Worm (Caenorhabditis elegans) whole organism, early embryonic: ENCODE results near the gene nhr-80.

Experiments
- B0310.2 ChIP-seq: sonication (generic microtip); optimal IDR thresholded peaks from 2 replicates; lab custom pipeline; 2016; ENCODE audit warnings: mild to moderate bottlenecking, missing genetic modification characterization, missing compliant biosample characterization
- F13C5.2 ChIP-seq: sonication (generic microtip); optimal IDR thresholded peaks from 2 replicates; lab custom pipeline; 2017; ENCODE audit warnings: mild to moderate bottlenecking, missing genetic modification characterization, inconsistent platforms, missing compliant biosample characterization
- aly-1 ChIP-seq: sonication (generic microtip); optimal IDR thresholded peaks from 2 replicates; lab custom pipeline; 2016; ENCODE audit warnings: missing genetic modification characterization, missing compliant biosample characterization
- ama-1 ChIP-seq: fragments of 150-350 bp; optimal IDR thresholded peaks from 2 replicates; lab custom pipeline; 2014
- ceh-13 ChIP-seq: fragments of 200-800 bp; sonication (Bioruptor generic); optimal IDR thresholded peaks from 2 replicates; lab custom pipeline; 2018; ENCODE audit warnings: mild to moderate bottlenecking, missing genetic modification characterization, missing compliant biosample characterization
- ceh-36 ChIP-seq: sonication (generic microtip); optimal IDR thresholded peaks from 2 replicates; lab custom pipeline; 2016; ENCODE audit warnings: missing genetic modification characterization, inconsistent platforms, missing compliant biosample characterization
- ets-7 ChIP-seq: sonication (generic microtip); optimal IDR thresholded peaks from 2 replicates; lab custom pipeline; 2016; ENCODE audit warnings: missing genotype, missing genetic modification characterization, missing compliant biosample characterization
- flt-1 ChIP-seq: fragments of 200-800 bp; sonication (Bioruptor generic); IDR thresholded peaks from 2 replicates; pipeline ENCODE4 v1.3.6; 2022; ENCODE audit warnings: missing genetic modification characterization, missing compliant biosample characterization
- hmbx-1 ChIP-seq: sonication (generic microtip); optimal IDR thresholded peaks from 2 replicates; lab custom pipeline; 2016; ENCODE audit warnings: mild to moderate bottlenecking, missing genetic modification characterization, missing compliant biosample characterization
- hmg-4 ChIP-seq: fragments of 200-800 bp; sonication (Bioruptor generic); optimal IDR thresholded peaks from 2 replicates; lab custom pipeline; 2018; ENCODE audit warnings: mild to moderate bottlenecking, missing genetic modification characterization, missing compliant biosample characterization
- hnd-1 ChIP-seq: sonication (generic microtip); optimal IDR thresholded peaks from 2 replicates; lab custom pipeline; 2016; ENCODE audit warnings: missing genetic modification characterization, missing compliant biosample characterization
- pes-1 ChIP-seq: fragments of 200-800 bp; sonication (Bioruptor generic); IDR thresholded peaks from 2 replicates; pipeline ENCODE4 v1.3.6; 2022; ENCODE audit warnings: missing genetic modification reagents, missing genetic modification characterization, missing compliant biosample characterization
- scrt-1 ChIP-seq: fragments of 200-800 bp; sonication (Bioruptor generic); IDR thresholded peaks from 2 replicates; pipeline ENCODE4 v1.3.6; 2022; ENCODE audit warnings: missing genetic modification characterization, missing compliant biosample characterization
- sea-1 ChIP-seq: fragments of 200-800 bp; sonication (Bioruptor generic); conservative IDR thresholded peaks from 2 replicates; pipeline ENCODE4 v1.3.6; 2022; ENCODE audit warnings: missing genetic modification characterization, missing compliant biosample characterization
- tbx-11 ChIP-seq: fragments of 200-800 bp; sonication (Bioruptor generic); IDR thresholded peaks from 2 replicates; pipeline ENCODE4 v1.3.6; 2022; ENCODE audit warnings: missing genetic modification characterization, missing compliant biosample characterization
- tbx-37 ChIP-seq: fragments of 200-800 bp; sonication (Bioruptor generic); conservative IDR thresholded peaks from 2 replicates; pipeline ENCODE4 v1.3.6; 2022; ENCODE audit warnings: missing genetic modification reagents, missing genetic modification characterization, missing compliant biosample characterization
- tra-4 ChIP-seq: sonication (generic microtip); optimal IDR thresholded peaks from 2 replicates; lab custom pipeline; 2017; ENCODE audit warnings: missing genetic modification characterization, missing compliant biosample characterization

The nhr-80 gene

DNA sequence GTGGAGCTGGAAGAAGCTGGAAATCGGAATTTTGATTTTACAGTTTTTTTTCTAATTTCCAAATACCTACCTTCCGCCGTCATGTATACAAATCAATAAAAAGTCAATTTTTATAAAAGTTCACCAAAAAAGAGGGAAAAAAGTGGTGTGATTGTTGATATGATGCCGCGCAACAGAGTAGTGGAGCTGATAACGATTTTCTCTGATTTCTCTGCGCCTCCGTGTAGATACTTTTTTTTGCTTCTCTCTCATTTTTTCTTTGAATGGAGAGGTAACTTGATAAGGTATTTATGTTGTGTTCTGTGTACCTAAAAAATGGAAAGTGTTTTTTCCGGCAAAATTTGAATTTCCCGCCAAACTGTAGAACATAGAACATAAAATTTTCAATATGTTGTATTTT is at the start of gene nhr-80:
Gene nhr-80, minus strand, starts transcription at position 199 of the 400 bp plus-strand sequence.
- TF ChIP-seq tbx-11 (GFP tag; lab: Robert Waterston, UW): no peak
- no peak for TF ChIP-seq ceh-36
- no peak for TF ChIP-seq hmg-4 (GFP tag; lab: Kevin White, UChicago)
- TF ChIP-seq hmbx-1 (tag; lab: Kevin White, UChicago): no peak
- TF ChIP-seq ama-1 (lab: Kevin White, UChicago): no peak
- no peak for TF ChIP-seq F13C5.2 (tag; lab: Kevin White, UChicago)
- TF ChIP-seq flt-1 (GFP tag; lab: Robert Waterston, UW): no peak
- TF ChIP-seq tra-4 (tag; lab: Kevin White, UChicago): no peak
- no peak for TF ChIP-seq ceh-13
- no peak for TF ChIP-seq pes-1
- TF ChIP-seq aly-1 (tag; lab: Kevin White, UChicago): no peak
- TF ChIP-seq sea-1 (GFP tag; lab: Robert Waterston, UW): no peak
- no peak for TF ChIP-seq B0310.2
- no peak for TF ChIP-seq hnd-1 (tag; lab: Kevin White, UChicago)
- TF ChIP-seq scrt-1 (GFP tag; lab: Robert Waterston, UW): no peak
- no peak for TF ChIP-seq ets-7
- TF ChIP-seq tbx-37 (GFP tag; lab: Robert Waterston, UW): no peak

DNA sequence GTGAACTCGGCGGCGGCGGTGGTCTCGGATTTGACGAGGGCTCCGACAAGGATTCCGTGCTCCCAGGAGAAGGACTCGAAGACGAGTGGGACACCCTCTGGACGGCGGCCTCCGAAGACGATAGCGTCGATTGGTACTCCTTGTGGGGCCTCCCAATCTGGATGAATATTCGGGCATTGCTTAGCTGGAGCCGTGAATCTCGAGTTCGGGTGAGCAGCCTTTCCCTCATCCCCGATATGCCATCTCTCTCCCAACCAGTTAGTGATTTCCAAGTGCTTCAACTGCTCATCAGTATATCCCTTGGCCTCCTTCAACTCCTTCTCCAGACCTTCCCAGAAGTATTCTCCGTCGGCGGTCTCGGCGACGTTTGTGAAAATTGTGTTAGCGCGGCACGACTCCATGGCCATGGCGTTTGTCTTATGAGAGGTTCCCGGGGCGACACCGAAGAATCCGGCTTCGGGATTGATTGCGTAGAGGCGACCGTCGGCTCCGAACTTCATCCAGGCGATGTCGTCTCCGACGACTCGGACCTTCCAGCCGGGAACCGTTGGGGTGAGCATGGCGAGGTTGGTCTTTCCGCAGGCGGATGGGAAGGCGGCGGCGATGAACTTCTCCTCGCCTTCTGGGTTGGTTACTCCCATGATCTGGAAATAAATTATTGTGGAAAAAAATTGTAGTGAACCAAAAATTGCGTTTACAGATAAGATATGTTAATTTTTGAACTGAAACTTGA is 49.1 kb upstream of the nhr-80 start:
- TF ChIP-seq ceh-36 (no peak), ets-7 (no peak), F13C5.2 (tag; lab: Kevin White, UChicago) (no peak), aly-1 (tag; lab: Kevin White, UChicago) (no peak), B0310.2 (no peak), sea-1 (GFP tag; lab: Robert Waterston, UW) (no peak), ama-1 (lab: Kevin White, UChicago) (no peak), tra-4 (tag; lab: Kevin White, UChicago) (no peak), hmbx-1 (tag; lab: Kevin White, UChicago) (no peak), tbx-37 (GFP tag; lab: Robert Waterston, UW) (no peak), hmg-4 (GFP tag; lab: Kevin White, UChicago) (no peak), flt-1 (GFP tag; lab: Robert Waterston, UW) (no peak)

DNA sequence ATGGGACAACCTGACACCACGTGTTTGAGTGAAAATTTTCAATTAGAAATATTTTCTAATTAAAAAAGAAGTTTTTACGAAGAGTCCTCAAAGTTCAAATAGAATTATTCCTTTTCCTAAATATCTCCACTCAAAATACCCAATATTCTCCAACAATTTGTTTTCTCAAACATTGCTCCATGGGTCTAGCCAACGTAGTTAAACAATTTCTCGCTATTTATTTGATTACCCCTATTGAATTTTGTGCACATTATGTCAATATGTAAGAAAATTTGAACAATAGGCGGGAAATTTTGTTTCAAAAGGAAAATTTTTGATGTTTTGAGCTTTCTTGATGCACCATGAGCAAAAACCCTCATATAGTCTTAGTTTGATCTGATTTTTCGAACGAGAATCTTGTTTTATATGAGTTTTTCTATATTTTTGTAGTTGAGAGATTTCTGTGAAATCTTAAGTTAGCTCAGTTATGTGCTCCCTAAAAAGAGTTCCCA is 47.8 kb upstream of the nhr-80 start:
- TF ChIP-seq F13C5.2 (tag; lab: Kevin White, UChicago) (no peak), flt-1 (GFP tag; lab: Robert Waterston, UW) (no peak), ceh-13 (no peak), tbx-11 (GFP tag; lab: Robert Waterston, UW) (no peak), tbx-37 (GFP tag; lab: Robert Waterston, UW) (no peak), tra-4 (tag; lab: Kevin White, UChicago) (no peak), hnd-1 (tag; lab: Kevin White, UChicago) (no peak), ets-7 (no peak), pes-1 (no peak), scrt-1 (GFP tag; lab: Robert Waterston, UW) (no peak), hmbx-1 (tag; lab: Kevin White, UChicago) (no peak), aly-1 (tag; lab: Kevin White, UChicago) (no peak), ceh-36 (no peak), ama-1 (lab: Kevin White, UChicago) (no peak), hmg-4 (GFP tag; lab: Kevin White, UChicago) (no peak), sea-1 (GFP tag; lab: Robert Waterston, UW) (no peak)

DNA sequence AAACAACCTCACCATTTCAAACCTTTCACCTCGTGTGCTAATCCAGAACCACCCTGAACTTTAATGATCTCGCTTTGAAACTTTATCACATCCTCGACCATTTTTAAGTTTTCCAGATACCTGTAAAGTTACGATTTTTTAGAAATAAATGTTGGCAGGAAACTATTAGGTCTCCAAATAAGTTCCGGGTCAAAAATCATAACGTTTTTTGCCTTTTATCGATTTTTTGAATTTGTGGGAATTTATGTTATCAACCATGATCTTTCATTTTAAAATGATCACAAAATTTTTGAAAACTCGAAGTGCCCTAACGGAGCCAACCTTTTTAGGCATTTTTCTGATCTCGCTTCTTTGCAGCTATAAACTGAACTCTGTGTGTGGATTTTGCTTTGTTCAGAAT is 46.4 kb upstream of the nhr-80 start, which contains the start of gene btb-5:
Gene btb-5, minus strand, starts transcription at position 101 of the 400 bp plus-strand sequence.
- TF ChIP-seq flt-1 (GFP tag; lab: Robert Waterston, UW): no peak
- no peak for TF ChIP-seq ceh-36

DNA sequence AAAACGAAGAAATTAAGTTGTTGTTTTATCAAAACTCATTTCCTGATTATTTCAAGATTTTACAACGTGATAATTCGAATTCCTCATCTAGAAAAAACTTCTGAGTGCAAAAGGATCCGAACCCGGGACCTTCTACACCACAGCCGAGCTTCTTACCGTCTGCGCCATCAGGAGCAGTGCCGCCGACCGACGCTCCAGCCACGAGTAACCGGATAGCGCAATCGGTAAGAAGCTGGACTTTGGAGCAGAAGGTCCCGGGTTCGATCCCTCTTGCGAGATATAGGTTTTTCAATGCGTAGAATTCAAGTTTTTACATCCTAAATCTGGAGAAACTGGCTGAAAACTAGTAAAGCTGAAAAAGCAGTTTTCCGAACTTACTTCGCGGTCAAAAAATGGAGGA is 39.0 kb upstream of the nhr-80 start:
- 0 out of 2 replicates have a peak, but pooled peaks have one; percentile 5 for TF ChIP-seq sea-1 (GFP tag; lab: Robert Waterston, UW)
- no peak for TF ChIP-seq ceh-36

DNA sequence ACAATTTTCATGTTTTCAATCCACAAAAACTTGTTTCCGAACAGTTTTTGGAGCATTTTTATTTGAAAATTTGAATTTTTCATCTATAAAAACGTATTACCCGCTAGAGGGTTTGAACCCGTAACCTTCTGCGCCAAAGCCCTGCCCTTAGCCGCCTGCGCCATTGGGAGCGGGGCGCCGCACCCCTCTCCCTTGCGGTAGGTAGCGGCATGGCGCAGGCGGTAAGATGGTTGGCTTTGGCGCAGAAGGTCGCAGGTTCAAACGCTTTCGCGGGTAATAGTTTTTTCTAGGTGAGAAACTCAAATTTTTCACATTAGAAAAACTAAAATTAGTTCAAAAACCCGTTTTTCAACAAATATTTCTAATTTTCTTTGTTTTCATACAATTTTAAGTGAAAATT is 37.0 kb upstream of the nhr-80 start:
- TF ChIP-seq sea-1 (GFP tag; lab: Robert Waterston, UW) (no peak), pes-1 (peak; percentile 26; the same call in 1 of the 2 replicates)

DNA sequence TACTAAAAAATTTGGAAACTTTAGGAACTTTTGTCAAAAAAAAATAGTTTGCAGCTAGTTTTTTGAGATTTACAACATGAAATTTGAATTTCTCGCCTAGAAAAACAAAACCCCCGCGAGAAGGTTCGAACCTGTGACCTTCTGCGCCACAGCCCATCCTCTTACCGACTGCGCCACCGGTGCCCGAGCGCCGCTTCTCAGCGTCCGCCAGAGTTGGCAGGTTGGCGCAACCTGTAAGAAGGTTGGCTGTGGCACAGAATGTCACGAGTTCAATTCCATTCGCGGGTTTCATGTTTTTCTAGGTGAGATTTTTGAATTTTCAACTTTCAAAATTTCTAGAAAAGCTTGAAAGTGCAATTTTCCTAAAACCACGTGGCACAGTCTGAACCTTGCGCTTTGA is 35.7 kb upstream of the nhr-80 start:
- TF ChIP-seq F13C5.2 (tag; lab: Kevin White, UChicago) (no peak), ama-1 (lab: Kevin White, UChicago) (no peak), hmg-4 (GFP tag; lab: Kevin White, UChicago) (no peak), scrt-1 (GFP tag; lab: Robert Waterston, UW) (no peak), pes-1 (no peak), ceh-36 (no peak), flt-1 (GFP tag; lab: Robert Waterston, UW) (no peak), aly-1 (tag; lab: Kevin White, UChicago) (no peak)

DNA sequence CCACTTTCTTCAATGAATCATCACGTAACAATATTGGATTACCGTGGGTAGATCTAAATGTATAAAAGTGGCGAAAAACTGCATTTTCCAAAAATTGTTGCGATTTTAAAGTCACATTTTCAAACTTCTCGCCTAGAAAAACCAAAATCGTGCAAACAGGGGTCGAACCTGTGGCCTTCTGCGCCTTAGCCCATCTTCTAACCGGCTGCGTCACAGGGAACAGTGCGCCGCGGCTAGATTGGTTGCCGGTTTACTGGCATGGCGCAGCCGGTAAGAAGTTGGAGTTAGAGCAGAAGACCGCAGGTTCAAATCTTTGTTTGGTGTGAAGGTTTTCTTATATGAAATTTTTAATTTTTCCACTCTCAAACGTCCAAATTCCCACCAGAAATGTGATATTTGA is 34.4 kb upstream of the nhr-80 start:
- TF ChIP-seq ceh-36: no peak
- no peak for TF ChIP-seq tbx-11 (GFP tag; lab: Robert Waterston, UW)
- TF ChIP-seq hmg-4 (GFP tag; lab: Kevin White, UChicago): no peak
- TF ChIP-seq hmbx-1 (tag; lab: Kevin White, UChicago): no peak
- no peak for TF ChIP-seq scrt-1 (GFP tag; lab: Robert Waterston, UW)
- TF ChIP-seq hnd-1 (tag; lab: Kevin White, UChicago): no peak
- TF ChIP-seq tra-4 (tag; lab: Kevin White, UChicago): no peak
- TF ChIP-seq F13C5.2 (tag; lab: Kevin White, UChicago): no peak
